Worm (Caenorhabditis elegans) whole organism, midembryonic: ENCODE data around the gene K04A8.20.
"Not testable (repeated sequence)": the region's sequence is repeated elsewhere in the genome, so short reads cannot be mapped to it uniquely, and the experiment has no call there.

Experiments
- T22C8.4 ChIP-seq: fragments of 200-800 bp; sonication (Bioruptor generic); IDR thresholded peaks from 2 replicates; pipeline ENCODE4 v1.3.6; 2022; ENCODE audit warnings: missing genetic modification characterization, missing compliant biosample characterization
- cog-1 ChIP-seq: sonication (generic microtip); optimal IDR thresholded peaks from 2 replicates; lab custom pipeline; 2016; ENCODE audit warnings: missing genetic modification characterization, missing compliant biosample characterization
- flt-1 ChIP-seq: fragments of 200-800 bp; sonication (Bioruptor generic); IDR thresholded peaks from 2 replicates; pipeline ENCODE4 v1.3.6; 2022; ENCODE audit warnings: missing genetic modification characterization, missing compliant biosample characterization
- klf-2 ChIP-seq: fragments of 200-800 bp; sonication (Bioruptor generic); conservative IDR thresholded peaks from 2 replicates; pipeline ENCODE4 v1.3.6; 2022; ENCODE audit warnings: missing genetic modification reagents, missing genetic modification characterization, missing compliant biosample characterization
- med-1 ChIP-seq: sonication (generic microtip); optimal IDR thresholded peaks from 2 replicates; lab custom pipeline; 2017; ENCODE audit warnings: missing genetic modification characterization, mild to moderate bottlenecking, missing compliant biosample characterization, antibody characterized with exemption, missing genetic modification reagents; ENCODE audit not compliant: insufficient read depth
- ref-1 ChIP-seq: fragments of 200-800 bp; sonication (Bioruptor generic); conservative IDR thresholded peaks from 2 replicates; pipeline ENCODE4 v1.3.6; 2022; ENCODE audit warnings: missing genetic modification reagents, missing genetic modification characterization, missing compliant biosample characterization
- tab-1 ChIP-seq: fragments of 200-800 bp; sonication (Bioruptor generic); IDR thresholded peaks from 2 replicates; pipeline ENCODE4 v1.3.6; 2022; ENCODE audit warnings: missing genetic modification characterization, missing compliant biosample characterization
- ztf-23 ChIP-seq: fragments of 200-800 bp; sonication (Bioruptor generic); IDR thresholded peaks from 2 replicates; pipeline ENCODE4 v1.3.6; 2022; ENCODE audit warnings: missing genetic modification reagents, missing genetic modification characterization, missing compliant biosample characterization
- ztf-29 ChIP-seq: fragments of 200-800 bp; sonication (Bioruptor generic); IDR thresholded peaks from 2 replicates; pipeline ENCODE4 v1.3.6; 2022; ENCODE audit warnings: missing genetic modification reagents, missing genetic modification characterization, missing compliant biosample characterization

The K04A8.20 gene

ce11 chrV:6575406-6576130, 26.3 kb downstream of the K04A8.20 start, which contains the start of gene fut-2:
fut-2 (minus strand) TSS chrV:6575890.
- TF ChIP-seq cog-1 (no peak), flt-1 (GFP tag; lab: Robert Waterston, UW) (no peak), ztf-23 (GFP tag; lab: Robert Waterston, UW) (no peak), ref-1 (GFP tag; lab: Robert Waterston, UW) (no peak), tab-1 (no peak), med-1 (GFP tag; lab: Kevin White, UChicago) (no peak), ztf-29 (GFP tag; lab: Robert Waterston, UW) (no peak), T22C8.4 (GFP tag; lab: Robert Waterston, UW) (no peak)

- TF ChIP-seq ztf-23 (GFP tag; lab: Robert Waterston, UW) (no peak), tab-1 (no peak), flt-1 (GFP tag; lab: Robert Waterston, UW) (no peak), med-1 (GFP tag; lab: Kevin White, UChicago) (no peak), ref-1 (GFP tag; lab: Robert Waterston, UW) (no peak), cog-1 (no peak)
Measured at ce11 chrV:6576567-6576966, 27.3 kb downstream of the K04A8.20 start, which contains the start of gene EGAP9.4. EGAP9.4 (plus strand) TSS chrV:6576867.

DNA sequence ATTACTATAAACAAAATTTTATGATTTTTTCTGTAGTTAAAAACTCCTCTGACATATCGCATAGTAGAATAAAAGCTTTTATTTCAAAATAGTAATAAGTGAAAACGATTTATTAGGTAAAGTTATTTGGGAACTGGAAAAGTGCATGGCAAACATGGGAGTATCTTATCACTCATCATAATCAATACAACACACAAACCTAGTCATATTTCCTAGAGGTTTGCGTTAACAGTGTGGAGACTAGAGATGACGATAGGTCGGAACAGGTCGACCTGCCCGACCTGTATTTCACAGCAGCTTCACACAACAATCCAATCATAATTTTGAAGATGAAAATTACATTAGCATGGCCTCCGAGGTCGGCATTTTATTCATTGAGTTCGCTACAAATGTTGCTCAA, 30.7 kb downstream of the K04A8.20 start, which contains the start of gene EGAP9.3:
Gene EGAP9.3, minus strand, starts transcription at position 131 of the 400 bp plus-strand sequence.
- TF ChIP-seq tab-1 (no peak), ztf-23 (GFP tag; lab: Robert Waterston, UW) (no peak), ztf-29 (GFP tag; lab: Robert Waterston, UW) (no peak), klf-2 (GFP tag; lab: Robert Waterston, UW) (no peak), flt-1 (GFP tag; lab: Robert Waterston, UW) (no peak), med-1 (GFP tag; lab: Kevin White, UChicago) (no peak), ref-1 (GFP tag; lab: Robert Waterston, UW) (no peak), T22C8.4 (GFP tag; lab: Robert Waterston, UW) (no peak)

ce11 chrV:6581762-6582161, 32.5 kb downstream of the K04A8.20 start, which contains the start of gene ZK1055.4:
ZK1055.4 (plus strand) TSS chrV:6582062.
- TF ChIP-seq T22C8.4, ref-1, flt-1 (GFP tag; lab: Robert Waterston, UW): not testable (repeated sequence)

DNA sequence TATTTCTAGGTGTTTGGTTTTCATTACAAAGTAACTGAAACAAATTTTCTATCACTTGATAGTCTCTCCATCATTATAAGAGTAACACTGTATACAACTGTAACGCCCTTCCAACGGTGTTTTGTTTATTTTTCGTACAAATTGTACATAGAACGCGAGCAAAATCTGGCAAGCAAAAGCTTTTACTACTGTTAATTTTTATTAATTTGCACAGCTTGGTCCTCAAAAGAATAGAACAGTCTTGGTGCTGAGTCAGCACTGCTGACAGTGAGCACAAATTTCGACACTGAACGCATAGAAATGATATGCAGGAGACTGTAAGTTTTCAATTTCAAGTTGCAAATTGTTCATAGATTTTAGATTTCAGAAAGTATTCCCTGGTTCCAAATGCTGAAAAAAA, 41.0 kb downstream of the K04A8.20 start, which contains the start of gene ZK1055.2:
Gene ZK1055.2, plus strand, starts transcription at position 301 of the 400 bp plus-strand sequence.
- TF ChIP-seq klf-2 (GFP tag; lab: Robert Waterston, UW) (no peak), med-1 (GFP tag; lab: Kevin White, UChicago) (no peak), T22C8.4 (GFP tag; lab: Robert Waterston, UW) (no peak), tab-1 (no peak), flt-1 (GFP tag; lab: Robert Waterston, UW) (no peak), ref-1 (GFP tag; lab: Robert Waterston, UW) (no peak), ztf-29 (GFP tag; lab: Robert Waterston, UW) (no peak), cog-1 (no peak), ztf-23 (GFP tag; lab: Robert Waterston, UW) (no peak)

DNA sequence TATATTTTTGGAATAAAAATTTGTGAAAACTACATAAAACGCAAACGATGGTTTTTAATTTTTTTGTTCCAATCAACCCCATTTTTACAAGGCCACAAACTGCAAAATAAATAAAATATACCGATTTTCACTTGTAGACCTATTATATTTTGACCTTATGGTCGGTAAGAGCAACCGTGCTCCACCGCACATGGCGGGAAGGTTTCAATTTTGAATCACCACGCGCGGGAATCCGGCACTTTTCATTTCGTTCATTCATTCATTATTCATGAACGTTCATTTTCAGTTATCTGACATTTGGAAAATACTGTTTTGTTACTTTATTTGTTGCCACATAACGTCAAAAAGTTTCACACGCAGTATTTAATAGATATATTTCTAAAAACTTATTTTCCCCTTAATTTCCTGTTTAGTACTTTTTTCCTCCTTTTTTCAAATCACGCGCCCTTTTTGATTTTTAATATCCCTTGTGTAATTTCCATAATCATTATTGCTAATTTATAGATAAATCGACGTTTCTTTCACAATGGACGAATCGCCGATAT, 44.5 kb downstream of the K04A8.20 start, which contains the start of gene hcp-1:
Gene hcp-1, plus strand, starts transcription at position 495 of the 545 bp plus-strand sequence.
- no peak for TF ChIP-seq cog-1
- no peak for TF ChIP-seq flt-1 (GFP tag; lab: Robert Waterston, UW)
- TF ChIP-seq ztf-29 (GFP tag; lab: Robert Waterston, UW) = no peak
- TF ChIP-seq T22C8.4 (GFP tag; lab: Robert Waterston, UW) = no peak
- no peak for TF ChIP-seq med-1 (GFP tag; lab: Kevin White, UChicago)
- no peak for TF ChIP-seq tab-1
- no peak for TF ChIP-seq klf-2 (GFP tag; lab: Robert Waterston, UW)
- no peak for TF ChIP-seq ref-1 (GFP tag; lab: Robert Waterston, UW)
- no peak for TF ChIP-seq ztf-23 (GFP tag; lab: Robert Waterston, UW)
